Fruit fly (Drosophila melanogaster) whole organism, prepupa: Measurements from ENCODE around the gene Sk1.

Source experiments
- Blimp-1 ChIP-seq: fragments of 200-800 bp; sonication (Bioruptor generic); optimal IDR thresholded peaks from 3 replicates; lab custom pipeline; 2017; ENCODE audit warnings: missing biosample characterization, missing genetic modification characterization, mild to moderate bottlenecking, moderate library complexity, missing genetic modification reagents
- CG10669 ChIP-seq: fragments of 200-800 bp; sonication (Bioruptor generic); optimal IDR thresholded peaks from 3 replicates; lab custom pipeline; 2018; ENCODE audit warnings: missing biosample characterization, mild to moderate bottlenecking, missing genetic modification characterization, moderate library complexity
- CG11762 ChIP-seq: fragments of 200-800 bp; sonication (Bioruptor generic); optimal IDR thresholded peaks from 3 replicates; lab custom pipeline; 2016; ENCODE audit warnings: missing biosample characterization, missing genetic modification characterization; ENCODE audit not compliant: insufficient read depth
- CG11902 ChIP-seq: fragments of 200-800 bp; sonication (Bioruptor generic); optimal IDR thresholded peaks from 3 replicates; lab custom pipeline; 2016; ENCODE audit warnings: missing biosample characterization, missing genetic modification characterization
- CG15336 ChIP-seq: fragments of 200-800 bp; sonication (Bioruptor generic); IDR thresholded peaks from 2 replicates; pipeline ENCODE4 v1.3.6; 2022; ENCODE audit warnings: missing biosample characterization, missing genetic modification characterization
- CG1621 ChIP-seq: fragments of 200-800 bp; sonication (Bioruptor generic); optimal IDR thresholded peaks from 3 replicates; lab custom pipeline; 2018; ENCODE audit warnings: missing biosample characterization, mild to moderate bottlenecking, missing genetic modification characterization
- CG16779 ChIP-seq: fragments of 200-800 bp; sonication (Bioruptor generic); optimal IDR thresholded peaks from 3 replicates; lab custom pipeline; 2017; ENCODE audit warnings: missing biosample characterization, mild to moderate bottlenecking, missing genetic modification characterization
- CG31627 ChIP-seq: fragments of 200-800 bp; sonication (Bioruptor generic); optimal IDR thresholded peaks from 3 replicates; lab custom pipeline; 2016; ENCODE audit warnings: missing biosample characterization, missing genetic modification characterization
- CG32006 ChIP-seq: fragments of 200-800 bp; sonication (Bioruptor generic); optimal IDR thresholded peaks from 3 replicates; lab custom pipeline; 2017; ENCODE audit warnings: missing biosample characterization, mild to moderate bottlenecking, missing genetic modification characterization
- CG34406 ChIP-seq: fragments of 200-800 bp; sonication (Bioruptor generic); optimal IDR thresholded peaks from 3 replicates; lab custom pipeline; 2016; ENCODE audit warnings: missing biosample characterization, missing genetic modification characterization
- CG3919 ChIP-seq: fragments of 200-800 bp; sonication (Bioruptor generic); optimal IDR thresholded peaks from 3 replicates; lab custom pipeline; 2016; ENCODE audit warnings: missing biosample characterization, missing genetic modification characterization
- CG4318 ChIP-seq: fragments of 200-800 bp; sonication (Bioruptor generic); optimal IDR thresholded peaks from 3 replicates; lab custom pipeline; 2017; ENCODE audit warnings: missing biosample characterization, mild to moderate bottlenecking, missing genetic modification characterization
- CG6163 ChIP-seq: fragments of 200-800 bp; sonication (Bioruptor generic); IDR thresholded peaks from 3 replicates; pipeline ENCODE4 v1.3.6; 2022; ENCODE audit warnings: missing biosample characterization, missing genetic modification characterization
- CG6276 ChIP-seq: fragments of 200-800 bp; sonication (Bioruptor generic); optimal IDR thresholded peaks from 2 replicates; lab custom pipeline; 2017; ENCODE audit warnings: missing biosample characterization, mild to moderate bottlenecking, missing genetic modification characterization
- CG6792 ChIP-seq: fragments of 200-800 bp; sonication (Bioruptor generic); optimal IDR thresholded peaks from 3 replicates; lab custom pipeline; 2016; ENCODE audit warnings: missing biosample characterization, missing genetic modification characterization
- CG6808 ChIP-seq: fragments of 200-800 bp; sonication (Bioruptor generic); optimal IDR thresholded peaks from 3 replicates; lab custom pipeline; 2017; ENCODE audit warnings: missing biosample characterization, missing genetic modification characterization, mild to moderate bottlenecking, moderate library complexity, missing genetic modification reagents
- CG6854 ChIP-seq: fragments of 200-800 bp; sonication (Bioruptor generic); optimal IDR thresholded peaks from 2 replicates; lab custom pipeline; 2017; ENCODE audit warnings: missing biosample characterization, mild to moderate bottlenecking, missing genetic modification characterization
- CG7368 ChIP-seq: fragments of 200-800 bp; sonication (Bioruptor generic); optimal IDR thresholded peaks from 3 replicates; lab custom pipeline; 2016; ENCODE audit warnings: missing biosample characterization, missing genetic modification characterization
- CG8319 ChIP-seq: fragments of 200-800 bp; sonication (Bioruptor generic); optimal IDR thresholded peaks from 3 replicates; lab custom pipeline; 2016; ENCODE audit warnings: missing biosample characterization, missing genetic modification characterization
- CG8632 ChIP-seq: fragments of 200-800 bp; sonication (Bioruptor generic); optimal IDR thresholded peaks from 3 replicates; lab custom pipeline; 2016; ENCODE audit warnings: missing biosample characterization, missing genetic modification characterization
- CG9139 ChIP-seq: fragments of 200-800 bp; sonication (Bioruptor generic); optimal IDR thresholded peaks from 3 replicates; lab custom pipeline; 2017; ENCODE audit warnings: missing biosample characterization, mild to moderate bottlenecking, missing genetic modification characterization
- Eip75B ChIP-seq: fragments of 200-800 bp; sonication (Bioruptor generic); optimal IDR thresholded peaks from 3 replicates; lab custom pipeline; 2016; ENCODE audit warnings: missing biosample characterization, missing genetic modification characterization
- Eip78C ChIP-seq: fragments of 200-800 bp; sonication (Bioruptor generic); peaks from one replicate; lab custom pipeline; 2016; ENCODE audit warnings: missing biosample characterization, missing genetic modification characterization
- Eip93F ChIP-seq: fragments of 200-800 bp; sonication (Bioruptor generic); optimal IDR thresholded peaks from 2 replicates; lab custom pipeline; 2016; ENCODE audit warnings: missing biosample characterization, mild to moderate bottlenecking, missing genetic modification characterization
- Ets21C ChIP-seq: fragments of 200-800 bp; sonication (Bioruptor generic); optimal IDR thresholded peaks from 3 replicates; lab custom pipeline; 2016; ENCODE audit warnings: missing biosample characterization, missing genetic modification characterization
- Ets96B ChIP-seq: fragments of 200-800 bp; optimal IDR thresholded peaks from 2 replicates; lab custom pipeline; 2019; ENCODE audit warnings: missing biosample characterization, mild to moderate bottlenecking, missing genetic modification characterization, moderate library complexity
- Gug ChIP-seq: fragments of 200-800 bp; sonication (Bioruptor generic); IDR thresholded peaks from 2 replicates; pipeline ENCODE4 v1.3.6; 2022; ENCODE audit warnings: missing biosample characterization, missing genetic modification characterization
- Hr38 ChIP-seq: sonication (Bioruptor generic); optimal IDR thresholded peaks from 2 replicates; lab custom pipeline; 2016; ENCODE audit warnings: missing biosample characterization, missing genetic modification characterization
- Hr39 ChIP-seq: fragments of 200-800 bp; sonication (Bioruptor generic); optimal IDR thresholded peaks from 2 replicates; lab custom pipeline; 2016; ENCODE audit warnings: missing biosample characterization, missing genetic modification characterization
- Hr4 ChIP-seq: fragments of 200-800 bp; sonication (Bioruptor generic); optimal IDR thresholded peaks from 3 replicates; lab custom pipeline; 2016; ENCODE audit warnings: missing biosample characterization, missing genetic modification characterization
- Lpt ChIP-seq: fragments of 200-800 bp; sonication (Bioruptor generic); optimal IDR thresholded peaks from 3 replicates; lab custom pipeline; 2016; ENCODE audit warnings: missing biosample characterization, missing genetic modification characterization
- Met ChIP-seq: fragments of 200-800 bp; sonication (Bioruptor generic); optimal IDR thresholded peaks from 3 replicates; lab custom pipeline; 2016; ENCODE audit warnings: missing biosample characterization, missing genetic modification characterization
- OdsH ChIP-seq: fragments of 200-800 bp; sonication (Bioruptor generic); optimal IDR thresholded peaks from 3 replicates; lab custom pipeline; 2016; ENCODE audit warnings: missing biosample characterization, missing genetic modification characterization
- Smox ChIP-seq: fragments of 200-800 bp; sonication (Bioruptor generic); optimal IDR thresholded peaks from 3 replicates; lab custom pipeline; 2016; ENCODE audit warnings: missing biosample characterization, missing genetic modification characterization
- Sox102F ChIP-seq: fragments of 200-800 bp; sonication (Bioruptor generic); optimal IDR thresholded peaks from 2 replicates; lab custom pipeline; 2016; ENCODE audit warnings: missing biosample characterization, mild to moderate bottlenecking, missing genetic modification characterization
- Sox14 ChIP-seq: fragments of 200-800 bp; sonication (Bioruptor generic); optimal IDR thresholded peaks from 3 replicates; lab custom pipeline; 2016; ENCODE audit warnings: missing biosample characterization, missing genetic modification characterization
- Sox15 ChIP-seq: fragments of 200-800 bp; sonication (Bioruptor generic); optimal IDR thresholded peaks from 3 replicates; lab custom pipeline; 2016; ENCODE audit warnings: missing biosample characterization, missing genetic modification characterization
- achi ChIP-seq: fragments of 200-800 bp; sonication (Bioruptor generic); optimal IDR thresholded peaks from 3 replicates; lab custom pipeline; 2016; ENCODE audit warnings: missing biosample characterization, missing genetic modification characterization
- acj6 ChIP-seq: fragments of 200-800 bp; sonication (Bioruptor generic); optimal IDR thresholded peaks from 3 replicates; lab custom pipeline; 2016; ENCODE audit warnings: missing biosample characterization, missing genetic modification characterization
- dac ChIP-seq: fragments of 200-800 bp; sonication (Bioruptor generic); optimal IDR thresholded peaks from 2 replicates; lab custom pipeline; 2017; ENCODE audit warnings: missing biosample characterization, mild to moderate bottlenecking, missing genetic modification characterization
- dsx ChIP-seq: fragments of 200-800 bp; optimal IDR thresholded peaks from 3 replicates; lab custom pipeline; 2019; ENCODE audit warnings: missing biosample characterization, mild to moderate bottlenecking, missing genetic modification characterization, moderate library complexity; ENCODE audit not compliant: poor library complexity, severe bottlenecking
- esn ChIP-seq: fragments of 200-800 bp; sonication (Bioruptor generic); optimal IDR thresholded peaks from 2 replicates; lab custom pipeline; 2016; ENCODE audit warnings: missing biosample characterization, mild to moderate bottlenecking, missing genetic modification characterization, moderate library complexity
- fd59A ChIP-seq: fragments of 200-800 bp; sonication (Bioruptor generic); optimal IDR thresholded peaks from 2 replicates; lab custom pipeline; 2017; ENCODE audit warnings: missing biosample characterization, mild to moderate bottlenecking, missing genetic modification characterization, missing genetic modification reagents
- fd85E ChIP-seq: fragments of 200-800 bp; sonication (Bioruptor generic); optimal IDR thresholded peaks from 3 replicates; lab custom pipeline; 2016; ENCODE audit warnings: missing biosample characterization, missing genetic modification characterization
- fkh ChIP-seq: fragments of 200-800 bp; sonication (Bioruptor generic); optimal IDR thresholded peaks from 3 replicates; lab custom pipeline; 2017; ENCODE audit warnings: missing biosample characterization, mild to moderate bottlenecking, missing genetic modification characterization, moderate library complexity
- net ChIP-seq: fragments of 200-800 bp; sonication (Bioruptor generic); optimal IDR thresholded peaks from 3 replicates; lab custom pipeline; 2016; ENCODE audit warnings: missing biosample characterization, missing genetic modification characterization
- pdm3 ChIP-seq: fragments of 200-800 bp; sonication (Bioruptor generic); optimal IDR thresholded peaks from 3 replicates; lab custom pipeline; 2016; ENCODE audit warnings: missing biosample characterization, missing genetic modification characterization
- spab ChIP-seq: fragments of 200-800 bp; sonication (Bioruptor generic); optimal IDR thresholded peaks from 2 replicates; lab custom pipeline; 2017; ENCODE audit warnings: missing biosample characterization, mild to moderate bottlenecking, missing genetic modification characterization, missing genetic modification reagents
- ss ChIP-seq, 2 experiments: fragments of 200-800 bp; sonication (Bioruptor generic); optimal IDR thresholded peaks; 2 replicates in 1 of 2; 3 replicates in 1 of 2; lab custom pipeline; 2017 to 2018; ENCODE audit warnings: mild to moderate bottlenecking in 2 of 2, missing biosample characterization in 2 of 2, missing genetic modification characterization in 2 of 2, moderate library complexity in 1 of 2
- svp ChIP-seq: fragments of 200-800 bp; sonication (Bioruptor generic); peaks from one replicate; lab custom pipeline; 2016; ENCODE audit warnings: missing biosample characterization, missing genetic modification characterization
- topi ChIP-seq: fragments of 200-800 bp; sonication (Bioruptor generic); optimal IDR thresholded peaks from 3 replicates; lab custom pipeline; 2016; ENCODE audit warnings: missing biosample characterization, missing genetic modification characterization

Sk1 gene

DNA sequence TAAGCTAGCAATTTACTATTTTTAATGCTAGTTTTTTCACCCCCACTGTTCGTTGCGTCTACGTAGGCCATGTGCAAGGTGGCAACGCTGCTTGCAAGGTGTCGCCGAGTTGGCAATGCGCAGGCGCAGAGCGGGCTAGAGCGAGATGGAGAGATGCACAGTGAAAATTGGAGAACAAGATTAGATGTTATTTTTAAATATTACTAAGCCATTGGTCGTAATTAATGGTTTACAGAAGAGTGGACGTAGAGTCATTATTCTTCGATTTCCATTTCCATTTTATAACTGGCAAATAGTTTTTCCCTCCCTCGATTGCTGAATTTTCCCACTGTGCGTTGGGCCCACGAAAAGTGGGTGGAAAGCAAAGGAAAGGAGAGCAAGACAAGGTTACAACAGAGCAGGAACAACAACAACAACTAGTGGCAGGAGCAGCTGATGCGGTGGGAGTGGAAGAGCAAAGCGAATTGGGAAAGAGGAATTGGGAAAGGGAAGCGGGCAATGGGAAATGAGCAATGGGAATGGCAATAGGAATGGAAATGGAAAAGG is 10.6 kb downstream of the Sk1 start:
- TF ChIP-seq OdsH (GFP tag; lab: Kevin White, UChicago) (peak; percentile 77), Met (GFP tag; lab: Kevin White, UChicago) (peak; percentile 82), CG1621 (tag; lab: Kevin White, UChicago) (peak; percentile 80), ss (GFP tag; optimal IDR thresholded peaks at IDR 0.05; lab: Kevin White, UChicago) (peak; percentile 68 to 77), Smox (GFP tag; lab: Kevin White, UChicago) (peak; percentile 69), Sox102F (GFP tag; lab: Kevin White, UChicago) (peak; percentile 66), net (GFP tag; lab: Kevin White, UChicago) (peak; percentile 88), CG11902 (peak; percentile 55), CG6808 (GFP tag; lab: Kevin White, UChicago) (peak; percentile 68), CG9139 (GFP tag; lab: Kevin White, UChicago) (peak; percentile 73), CG11762 (peak; percentile 74), Hr38 (GFP tag; lab: Kevin White, UChicago) (no peak), Gug (GFP tag; lab: Robert Waterston, UW) (peak; percentile 90), dsx (peak; percentile 85), CG6854 (GFP tag; lab: Kevin White, UChicago) (no peak), CG4318 (GFP tag; lab: Kevin White, UChicago) (peak; percentile 89), pdm3 (peak; percentile 88), Eip78C (peak; percentile 94), spab (GFP tag; lab: Kevin White, UChicago) (peak; percentile 74), CG8632 (GFP tag; lab: Kevin White, UChicago) (peak; percentile 75), CG6792 (GFP tag; lab: Kevin White, UChicago) (peak; percentile 74), svp (GFP tag; lab: Kevin White, UChicago) (peak; percentile 86), acj6 (GFP tag; lab: Kevin White, UChicago) (peak; percentile 87), Ets96B (peak; percentile 81), fd59A (peak; percentile 63), Ets21C (GFP tag; lab: Kevin White, UChicago) (peak; percentile 56), achi (peak; percentile 86), Blimp-1 (GFP tag; lab: Kevin White, UChicago) (no peak), CG8319 (peak; percentile 62), CG10669 (peak; percentile 82), fd85E (GFP tag; lab: Kevin White, UChicago) (peak; percentile 56), Eip75B (peak; percentile 88), CG16779 (tag; lab: Kevin White, UChicago) (peak; percentile 82), Lpt (GFP tag; lab: Kevin White, UChicago) (peak; percentile 82), CG31627 (peak; percentile 62), CG34406 (GFP tag; lab: Kevin White, UChicago) (peak; percentile 71), dac (peak; percentile 88), Hr39 (GFP tag; lab: Kevin White, UChicago) (peak; percentile 68), fkh (no peak), CG15336 (GFP tag; lab: Robert Waterston, UW) (peak; percentile 93), CG3919 (peak; percentile 87), Sox15 (peak; percentile 41), topi (GFP tag; lab: Kevin White, UChicago) (peak; percentile 80), CG7368 (GFP tag; lab: Kevin White, UChicago) (peak; percentile 83), esn (GFP tag; lab: Kevin White, UChicago) (peak; percentile 77), CG6276 (peak; percentile 84), Eip93F (no peak), CG6163 (GFP tag; lab: Robert Waterston, UW) (peak; percentile 96), CG32006 (peak; percentile 91), Hr4 (GFP tag; lab: Kevin White, UChicago) (peak; percentile 94), Sox14 (GFP tag; lab: Kevin White, UChicago) (peak; percentile 83)
